Fruit fly (Drosophila melanogaster) whole organism, embryonic: ENCODE data around the gene RfC3.
A peak's percentile ranks its signal among the peaks of the same experiment; 100 is the strongest.

Source experiments
- BEAF-32 ChIP-seq: fragments of 200-800 bp; sonication (Bioruptor generic); optimal IDR thresholded peaks from 3 replicates; lab custom pipeline; 2017; ENCODE audit warnings: missing biosample characterization, missing genetic modification characterization, mild to moderate bottlenecking, moderate library complexity, missing genetic modification reagents
- Bgb ChIP-seq: fragments of 200-800 bp; sonication (Bioruptor generic); IDR thresholded peaks from 2 replicates; pipeline ENCODE4 v1.3.6; 2022; ENCODE audit warnings: missing biosample characterization, missing genetic modification characterization; ENCODE audit not compliant: partially characterized antibody
- CG12071 ChIP-seq: fragments of 200-800 bp; sonication (Bioruptor generic); optimal IDR thresholded peaks from 3 replicates; lab custom pipeline; 2018; ENCODE audit warnings: missing biosample characterization, mild to moderate bottlenecking, missing genetic modification characterization
- CG12155 ChIP-seq: fragments of 200-800 bp; sonication (Bioruptor generic); optimal IDR thresholded peaks from 3 replicates; lab custom pipeline; 2016; ENCODE audit warnings: missing biosample characterization, missing genetic modification characterization
- CG13287 ChIP-seq: fragments of 200-800 bp; sonication (Bioruptor generic); IDR thresholded peaks from 2 replicates; pipeline ENCODE4 v1.3.6; 2022; ENCODE audit warnings: missing biosample characterization, missing genetic modification characterization; ENCODE audit not compliant: partially characterized antibody
- CG13424 ChIP-seq: fragments of 200-800 bp; sonication (Bioruptor generic); optimal IDR thresholded peaks from 2 replicates; lab custom pipeline; 2019; ENCODE audit warnings: missing biosample characterization, mild to moderate bottlenecking, missing genetic modification characterization, moderate library complexity
- CG14860 ChIP-seq: fragments of 200-800 bp; sonication (Bioruptor generic); IDR thresholded peaks from 3 replicates; pipeline ENCODE4 v1.3.6; 2022; ENCODE audit warnings: missing biosample characterization, missing genetic modification characterization; ENCODE audit not compliant: partially characterized antibody
- CG1602 ChIP-seq: fragments of 200-800 bp; sonication (Bioruptor generic); optimal IDR thresholded peaks from 3 replicates; lab custom pipeline; 2016; ENCODE audit warnings: missing biosample characterization, missing genetic modification characterization
- CG2678 ChIP-seq: fragments of 200-800 bp; sonication (Bioruptor generic); optimal IDR thresholded peaks from 3 replicates; lab custom pipeline; 2019; ENCODE audit warnings: missing biosample characterization, mild to moderate bottlenecking, missing genetic modification characterization, moderate library complexity
- CG3995 ChIP-seq: fragments of 200-800 bp; sonication (Bioruptor generic); optimal IDR thresholded peaks from 3 replicates; lab custom pipeline; 2016; ENCODE audit warnings: missing biosample characterization, missing genetic modification characterization
- CG4617 ChIP-seq: fragments of 200-800 bp; sonication (Bioruptor generic); optimal IDR thresholded peaks from 3 replicates; lab custom pipeline; 2016; ENCODE audit warnings: missing biosample characterization, missing genetic modification characterization, borderline replicate concordance
- CG4730 ChIP-seq: fragments of 200-800 bp; sonication (Bioruptor generic); IDR thresholded peaks from 2 replicates; pipeline ENCODE4 v1.3.6; 2022; ENCODE audit warnings: missing biosample characterization, missing genetic modification characterization
- CG7963 ChIP-seq: fragments of 200-800 bp; sonication (Bioruptor generic); IDR thresholded peaks from 3 replicates; pipeline ENCODE4 v1.3.6; 2022; ENCODE audit warnings: missing biosample characterization, missing genetic modification characterization; ENCODE audit not compliant: partially characterized antibody
- CG8924 ChIP-seq: fragments of 200-800 bp; optimal IDR thresholded peaks from 3 replicates; lab custom pipeline; 2019; ENCODE audit warnings: missing biosample characterization, mild to moderate bottlenecking, missing genetic modification characterization, moderate library complexity
- CG9876 ChIP-seq: fragments of 200-800 bp; sonication (Bioruptor generic); optimal IDR thresholded peaks from 2 replicates; lab custom pipeline; 2016; ENCODE audit warnings: missing biosample characterization, missing genetic modification characterization
- Dfd ChIP-seq, 2 experiments: fragments of >200 bp; optimal IDR thresholded peaks; 2 replicates each; lab custom pipeline; 2017; ENCODE audit warnings: missing biosample characterization in 2 of 2, missing genetic modification characterization in 2 of 2
- Doc3 ChIP-seq: fragments of 200-800 bp; sonication (Bioruptor generic); IDR thresholded peaks from 3 replicates; pipeline ENCODE4 v1.3.6; 2022; ENCODE audit warnings: missing biosample characterization, missing genetic modification characterization; ENCODE audit not compliant: partially characterized antibody
- E2f2 ChIP-seq: fragments of 200-800 bp; sonication (Bioruptor generic); IDR thresholded peaks from 2 replicates; pipeline ENCODE4 v1.3.6; 2022; ENCODE audit warnings: missing biosample characterization, missing genetic modification characterization
- HHEX ChIP-seq: fragments of 200-800 bp; sonication (Bioruptor generic); optimal IDR thresholded peaks from 3 replicates; lab custom pipeline; 2017; ENCODE audit warnings: missing biosample characterization, mild to moderate bottlenecking, missing genetic modification characterization, missing genetic modification reagents
- Mad ChIP-seq: fragments of 200-800 bp; sonication (Bioruptor generic); optimal IDR thresholded peaks from 2 replicates; lab custom pipeline; 2016; ENCODE audit warnings: missing biosample characterization, missing genetic modification characterization
- Oli ChIP-seq: fragments of 200-800 bp; sonication (Bioruptor generic); optimal IDR thresholded peaks from 2 replicates; lab custom pipeline; 2018; ENCODE audit warnings: missing biosample characterization, mild to moderate bottlenecking, missing genetic modification characterization, moderate library complexity
- Pdp1 ChIP-seq, 2 experiments: fragments of 200-800 bp; sonication (Bioruptor generic); optimal IDR thresholded peaks; 3 replicates each; lab custom pipeline; 2016; ENCODE audit warnings: missing biosample characterization in 2 of 2, missing genetic modification characterization in 2 of 2, mild to moderate bottlenecking in 1 of 2, moderate library complexity in 1 of 2
- Scr ChIP-seq: fragments of 200-800 bp; sonication (Bioruptor generic); IDR thresholded peaks from 2 replicates; pipeline ENCODE4 v1.3.6; 2022; ENCODE audit warnings: missing biosample characterization, missing genetic modification characterization; ENCODE audit not compliant: partially characterized antibody
- Sry-δ ChIP-seq: fragments of 200-800 bp; sonication (Bioruptor generic); optimal IDR thresholded peaks from 2 replicates; lab custom pipeline; 2016; ENCODE audit warnings: missing biosample characterization, missing genetic modification characterization
- ash1 ChIP-seq: fragments of 200-800 bp; sonication (Bioruptor generic); optimal IDR thresholded peaks from 2 replicates; lab custom pipeline; 2018; ENCODE audit warnings: missing biosample characterization, mild to moderate bottlenecking, missing genetic modification characterization
- ato ChIP-seq: fragments of 200-800 bp; sonication (Bioruptor generic); IDR thresholded peaks from 2 replicates; pipeline ENCODE4 v1.3.6; 2022; ENCODE audit warnings: missing biosample characterization, missing genetic modification characterization; ENCODE audit not compliant: partially characterized antibody
- crc ChIP-seq: fragments of 200-800 bp; sonication (Bioruptor generic); optimal IDR thresholded peaks from 2 replicates; lab custom pipeline; 2016; ENCODE audit warnings: missing biosample characterization, missing genetic modification characterization
- dpn ChIP-seq, 2 experiments: fragments of 200-800 bp; sonication (Bioruptor generic); optimal IDR thresholded peaks; 3 replicates each; lab custom pipeline; 2016; ENCODE audit warnings: missing biosample characterization in 2 of 2, missing genetic modification characterization in 2 of 2
- fd96Cb ChIP-seq: fragments of 200-800 bp; sonication (Bioruptor generic); optimal IDR thresholded peaks from 2 replicates; lab custom pipeline; 2018; ENCODE audit warnings: missing biosample characterization, mild to moderate bottlenecking, missing genetic modification characterization, moderate library complexity
- gro ChIP-seq: fragments of 200-800 bp; sonication (Bioruptor generic); optimal IDR thresholded peaks from 2 replicates; lab custom pipeline; 2016; ENCODE audit warnings: missing biosample characterization, missing genetic modification characterization
- h ChIP-seq: fragments of >200 bp; optimal IDR thresholded peaks from 2 replicates; lab custom pipeline; 2017
- hb ChIP-seq: fragments of 200-800 bp; sonication (Bioruptor generic); IDR thresholded peaks from 3 replicates; pipeline ENCODE4 v1.3.6; 2022; ENCODE audit warnings: missing biosample characterization, missing genetic modification characterization; ENCODE audit not compliant: partially characterized antibody
- hbn ChIP-seq: fragments of 200-800 bp; sonication (Bioruptor generic); IDR thresholded peaks from 2 replicates; pipeline ENCODE4 v1.3.6; 2022; ENCODE audit warnings: missing biosample characterization, missing genetic modification characterization; ENCODE audit not compliant: partially characterized antibody
- inv ChIP-seq: fragments of 200-800 bp; sonication (Bioruptor generic); IDR thresholded peaks from 2 replicates; pipeline ENCODE4 v1.3.6; 2022; ENCODE audit warnings: missing biosample characterization, missing genetic modification characterization; ENCODE audit not compliant: partially characterized antibody
- knrl ChIP-seq: fragments of 200-800 bp; sonication (Bioruptor generic); IDR thresholded peaks from 3 replicates; pipeline ENCODE4 v1.3.6; 2022; ENCODE audit warnings: missing biosample characterization, missing genetic modification characterization; ENCODE audit not compliant: partially characterized antibody
- mld ChIP-seq: fragments of 200-800 bp; sonication (Bioruptor generic); IDR thresholded peaks from 3 replicates; pipeline ENCODE4 v1.3.6; 2022; ENCODE audit warnings: missing biosample characterization, missing genetic modification characterization; ENCODE audit not compliant: partially characterized antibody
- nmo ChIP-seq: fragments of 200-800 bp; sonication (Bioruptor generic); optimal IDR thresholded peaks from 2 replicates; lab custom pipeline; 2018; ENCODE audit warnings: missing biosample characterization, mild to moderate bottlenecking, missing genetic modification characterization, moderate library complexity
- pho ChIP-seq: fragments of 200-800 bp; sonication (Bioruptor generic); optimal IDR thresholded peaks from 2 replicates; lab custom pipeline; 2016; ENCODE audit warnings: missing biosample characterization, missing genetic modification characterization
- phol ChIP-seq: fragments of 200-800 bp; sonication (Bioruptor generic); optimal IDR thresholded peaks from 3 replicates; lab custom pipeline; 2018; ENCODE audit warnings: missing biosample characterization, mild to moderate bottlenecking, missing genetic modification characterization, moderate library complexity
- pzg ChIP-seq: fragments of 200-800 bp; sonication (Bioruptor generic); optimal IDR thresholded peaks from 3 replicates; lab custom pipeline; 2018; ENCODE audit warnings: missing biosample characterization, mild to moderate bottlenecking, missing genetic modification characterization, moderate library complexity
- row ChIP-seq: fragments of 200-800 bp; sonication (Bioruptor generic); IDR thresholded peaks from 3 replicates; pipeline ENCODE4 v1.3.6; 2022; ENCODE audit warnings: missing biosample characterization, missing genetic modification characterization
- sim ChIP-seq: fragments of 200-800 bp; sonication (Bioruptor generic); IDR thresholded peaks from 2 replicates; pipeline ENCODE4 v1.3.6; 2022; ENCODE audit warnings: missing biosample characterization, missing genetic modification characterization
- sima ChIP-seq: fragments of 200-800 bp; sonication (Bioruptor generic); optimal IDR thresholded peaks from 2 replicates; lab custom pipeline; 2016; ENCODE audit warnings: missing biosample characterization, missing genetic modification characterization
- sr ChIP-seq: fragments of 200-800 bp; sonication (Bioruptor generic); IDR thresholded peaks from 3 replicates; pipeline ENCODE4 v1.3.6; 2022; ENCODE audit warnings: missing biosample characterization, missing genetic modification characterization
- unc-4 ChIP-seq: fragments of 200-800 bp; sonication (Bioruptor generic); IDR thresholded peaks from 2 replicates; pipeline ENCODE4 v1.3.6; 2022; ENCODE audit warnings: missing biosample characterization, missing genetic modification characterization; ENCODE audit not compliant: partially characterized antibody
- zen ChIP-seq: fragments of 200-800 bp; sonication (Bioruptor generic); optimal IDR thresholded peaks from 3 replicates; lab custom pipeline; 2018; ENCODE audit warnings: missing biosample characterization, mild to moderate bottlenecking, missing genetic modification characterization, moderate library complexity
- zen2 ChIP-seq: fragments of 200-800 bp; sonication (Bioruptor generic); IDR thresholded peaks from 3 replicates; pipeline ENCODE4 v1.3.6; 2022; ENCODE audit warnings: missing biosample characterization, missing genetic modification characterization; ENCODE audit not compliant: partially characterized antibody

The RfC3 gene

dm6 chr2L:10405008-10405654, 13.9 kb upstream of the RfC3 start, which contains the start of the genes CG17768, LSm-4 and Ir31a (continued):
- TF ChIP-seq unc-4 (GFP tag; lab: Robert Waterston, UW) (peak; percentile 83), Mad (GFP tag; lab: Kevin White, UChicago) (no peak), Dfd (GFP tag; optimal IDR thresholded peaks at IDR 0.05; lab: Kevin White, UChicago) (no peak), pho (GFP tag; lab: Kevin White, UChicago) (no peak), CG14860 (GFP tag; lab: Robert Waterston, UW) (peak; percentile 68), sim (GFP tag; lab: Robert Waterston, UW) (no peak), HHEX (no peak), BEAF-32 (GFP tag; lab: Kevin White, UChicago) (peak; percentile 73), Bgb (GFP tag; lab: Robert Waterston, UW) (peak; percentile 80), Doc3 (GFP tag; lab: Robert Waterston, UW) (peak; percentile 88), row (GFP tag; lab: Robert Waterston, UW) (peak; percentile 54), hbn (peak; percentile 84), CG13424 (tag; lab: Kevin White, UChicago) (no peak), pzg (GFP tag; lab: Kevin White, UChicago) (peak; percentile 20), sima (GFP tag; lab: Kevin White, UChicago) (no peak), zen2 (GFP tag; lab: Robert Waterston, UW) (peak; percentile 46; the same call in 1 of the 3 replicates), CG4617 (GFP tag; lab: Kevin White, UChicago) (peak; percentile 40), CG4730 (GFP tag; lab: Robert Waterston, UW) (no peak), E2f2 (GFP tag; lab: Robert Waterston, UW) (peak; percentile 19; the same call in 1 of the 2 replicates), knrl (GFP tag; lab: Robert Waterston, UW) (peak; percentile 81), CG3995 (GFP tag; lab: Kevin White, UChicago) (peak; percentile 15), phol (tag; lab: Kevin White, UChicago) (peak; percentile 11), Sry-δ (GFP tag; lab: Kevin White, UChicago) (peak; percentile 72), CG13287 (peak; percentile 87), CG7963 (GFP tag; lab: Robert Waterston, UW) (peak; percentile 39; the same call in 1 of the 3 replicates), CG8924 (peak; percentile 25), inv (GFP tag; lab: Robert Waterston, UW) (peak; percentile 60), nmo (GFP tag; lab: Kevin White, UChicago) (peak; percentile 2), mld (GFP tag; lab: Robert Waterston, UW) (0 out of 3 replicates have a peak, but pooled peaks have one; percentile 59), hb (GFP tag; lab: Robert Waterston, UW) (peak; percentile 68), Scr (GFP tag; lab: Robert Waterston, UW) (peak; percentile 87)

- TF ChIP-seq CG12071 (GFP tag; lab: Kevin White, UChicago): no peak
- TF ChIP-seq nmo (GFP tag; lab: Kevin White, UChicago): peak; percentile 81
- TF ChIP-seq CG9876 (GFP tag; lab: Kevin White, UChicago): peak; percentile 84
- peak; percentile 50 for TF ChIP-seq pho (GFP tag; lab: Kevin White, UChicago)
- peak; percentile 24 for TF ChIP-seq CG1602
- TF ChIP-seq ash1 (GFP tag; lab: Kevin White, UChicago): no peak
- TF ChIP-seq pzg (GFP tag; lab: Kevin White, UChicago): peak; percentile 73
- TF ChIP-seq gro: peak; percentile 61
- peak; percentile 56 for TF ChIP-seq crc
- no peak for TF ChIP-seq Oli (tag; lab: Kevin White, UChicago)
- TF ChIP-seq Pdp1 (GFP tag; optimal IDR thresholded peaks at IDR 0.05; lab: Kevin White, UChicago): peak; percentile 32 to 46
- TF ChIP-seq dpn (GFP tag; optimal IDR thresholded peaks at IDR 0.05; lab: Kevin White, UChicago): peak; percentile 30 to 82
- no peak for TF ChIP-seq CG2678 (tag; lab: Kevin White, UChicago)
- peak; percentile 33 for TF ChIP-seq CG12155 (GFP tag; lab: Kevin White, UChicago)
- TF ChIP-seq h (lab: Kevin White, UChicago): no peak
- TF ChIP-seq sr (GFP tag; lab: Robert Waterston, UW): no peak; the same call in 1 of the 3 replicates
- TF ChIP-seq ato (GFP tag; lab: Robert Waterston, UW): no peak
- peak; percentile 75 for TF ChIP-seq zen (tag; lab: Kevin White, UChicago)
- TF ChIP-seq fd96Cb: peak; percentile 42
Measured at dm6 chr2L:10408122-10408576, 10.8 kb upstream of the RfC3 start, which contains the start of the genes Ip259 and RpS27A. Ip259 (plus strand) TSS chr2L:10408352. RpS27A (plus strand) TSS chr2L:10408352.
